Worm (Caenorhabditis elegans) whole organism, L4/young adult: ENCODE measurements around the gene F19F10.3.

ENCODE experiments used
- W03F9.2 ChIP-seq: fragments of 150-350 bp; optimal IDR thresholded peaks from 2 replicates; lab custom pipeline; 2014; ENCODE audit warnings: missing biosample characterization, missing genetic modification characterization
- dao-5 ChIP-seq: sonication (generic microtip); optimal IDR thresholded peaks from 2 replicates; lab custom pipeline; 2016; ENCODE audit warnings: missing genotype, missing genetic modification characterization, moderate library complexity, missing compliant biosample characterization
- him-1 ChIP-seq: sonication (generic microtip); optimal IDR thresholded peaks from 2 replicates; lab custom pipeline; 2016; ENCODE audit warnings: missing genotype, missing genetic modification reagents, missing genetic modification characterization, missing compliant biosample characterization

DNA sequence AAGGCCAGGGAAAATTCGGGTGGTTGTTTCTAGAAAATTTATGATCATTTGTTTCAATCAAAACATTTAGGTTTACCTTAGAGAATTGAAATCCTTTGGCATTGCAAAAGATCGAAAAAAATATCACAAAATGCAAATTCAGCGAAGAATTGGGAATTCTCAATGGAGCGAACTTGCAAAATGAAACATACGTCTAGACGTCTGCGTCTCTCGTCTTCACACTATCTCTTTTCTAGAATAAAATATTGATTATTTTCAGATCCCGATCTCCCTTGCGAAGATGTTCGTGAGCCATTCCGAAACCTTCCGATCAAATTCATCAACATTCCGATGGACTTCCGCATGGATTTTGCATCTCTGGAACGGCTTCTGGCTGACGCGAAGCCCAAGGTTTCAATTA is 28.5 kb downstream of the F19F10.3 start, which contains the start of gene ets-6:
- TF ChIP-seq dao-5 (tag; lab: Kevin White, UChicago) (no peak), him-1 (tag; lab: Kevin White, UChicago) (no peak), W03F9.2 (tag; lab: Kevin White, UChicago) (peak; percentile 28)
